Fruit fly (Drosophila melanogaster): ENCODE data around the gene Osi19.

The Osi19 gene

DNA sequence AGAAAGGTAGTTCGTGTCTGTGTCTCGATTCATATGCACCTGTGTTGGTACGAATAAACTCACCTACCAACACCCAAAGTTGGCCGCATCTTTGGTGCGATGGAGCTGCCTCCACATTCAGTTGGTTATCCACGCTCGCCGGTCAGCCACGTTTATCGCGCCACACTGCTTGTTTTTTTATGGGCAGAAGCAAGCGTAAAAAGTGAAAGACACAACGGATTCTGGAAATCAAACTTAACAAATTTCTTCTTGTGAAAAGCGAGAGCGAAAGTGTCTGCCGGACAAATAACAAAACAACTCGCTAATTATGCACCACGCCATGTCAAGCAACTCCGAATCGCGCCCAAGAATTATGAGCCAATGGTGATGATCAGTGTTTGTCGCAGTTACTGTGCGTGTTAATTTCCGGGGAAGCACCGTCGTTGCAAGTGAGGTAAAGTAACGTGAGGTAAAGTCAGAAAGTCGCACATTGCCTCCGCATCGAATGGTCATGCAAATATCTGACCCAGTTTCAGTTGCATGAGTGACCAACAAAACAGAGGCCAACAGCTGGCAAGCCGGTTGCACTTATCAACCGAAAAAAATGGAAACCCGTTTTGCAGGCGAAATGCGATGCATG, 23.4 kb upstream of the Osi19 start, which contains the start of gene Osi17:
TSS of gene Osi17 (plus strand) at position 132 of the 619 bp plus-strand sequence.
- TF ChIP-seq psq (optimal IDR thresholded peaks at IDR 0.05): no peak
- no peak for TF ChIP-seq Myc (optimal IDR thresholded peaks at IDR 0.05)
- TF ChIP-seq Sin3A (optimal IDR thresholded peaks at IDR 0.05): no peak
- no peak for TF ChIP-seq h (optimal IDR thresholded peaks at IDR 0.05)
- TF ChIP-seq ttk (optimal IDR thresholded peaks at IDR 0.05): no peak
- no peak for TF ChIP-seq insv (optimal IDR thresholded peaks at IDR 0.05)

- TF ChIP-seq Myc (optimal IDR thresholded peaks at IDR 0.05): no peak
- TF ChIP-seq psq (optimal IDR thresholded peaks at IDR 0.05): no peak
- TF ChIP-seq insv (optimal IDR thresholded peaks at IDR 0.05): no peak
- TF ChIP-seq h (optimal IDR thresholded peaks at IDR 0.05): no peak
- TF ChIP-seq ttk (optimal IDR thresholded peaks at IDR 0.05): no peak
- TF ChIP-seq Sin3A (optimal IDR thresholded peaks at IDR 0.05): no peak
Measured at dm6 chr3R:6315078-6315477, 20.1 kb upstream of the Osi19 start.

dm6 chr3R:6329774-6330298, 5.3 kb upstream of the Osi19 start, which contains the start of gene Osi18:
Gene Osi18 (plus strand): TSS chr3R:6330248.
- TF ChIP-seq psq (optimal IDR thresholded peaks at IDR 0.05) (no peak), ttk (optimal IDR thresholded peaks at IDR 0.05) (no peak), Myc (optimal IDR thresholded peaks at IDR 0.05) (no peak), h (optimal IDR thresholded peaks at IDR 0.05) (no peak), Sin3A (optimal IDR thresholded peaks at IDR 0.05) (no peak), insv (optimal IDR thresholded peaks at IDR 0.05) (no peak)

DNA sequence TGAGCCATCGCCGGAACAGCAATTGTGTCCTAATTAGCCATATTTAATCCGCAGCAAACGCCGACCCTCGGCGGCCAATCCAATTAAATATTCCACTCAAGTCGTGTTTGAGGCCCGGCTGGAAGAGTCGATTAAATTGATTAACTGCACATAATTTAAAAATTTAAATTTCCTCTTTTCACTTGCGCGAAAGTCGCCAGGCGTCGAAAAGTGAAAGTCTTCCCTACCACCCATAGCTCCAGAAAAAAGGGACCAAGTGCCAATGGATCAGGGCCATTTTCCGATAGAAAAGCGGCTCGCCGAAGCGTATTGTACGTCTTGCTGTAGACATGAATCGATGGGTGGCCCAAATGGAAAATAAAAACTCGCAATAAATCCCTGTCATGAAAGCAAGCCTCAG, 2.2 kb downstream of the Osi19 start:
- TF ChIP-seq Sin3A (optimal IDR thresholded peaks at IDR 0.05): no peak
- no peak for TF ChIP-seq Myc (optimal IDR thresholded peaks at IDR 0.05)
- no peak for TF ChIP-seq h (optimal IDR thresholded peaks at IDR 0.05)
- no peak for TF ChIP-seq psq (optimal IDR thresholded peaks at IDR 0.05)
- no peak for TF ChIP-seq ttk (optimal IDR thresholded peaks at IDR 0.05)
- no peak for TF ChIP-seq insv (optimal IDR thresholded peaks at IDR 0.05)

- no peak for TF ChIP-seq ttk (optimal IDR thresholded peaks at IDR 0.05)
- TF ChIP-seq Sin3A (optimal IDR thresholded peaks at IDR 0.05): no peak
- no peak for TF ChIP-seq insv (optimal IDR thresholded peaks at IDR 0.05)
- TF ChIP-seq psq (optimal IDR thresholded peaks at IDR 0.05): no peak
Measured at dm6 chr3R:6339795-6340194, 4.6 kb downstream of the Osi19 start, which contains the start of gene Osi20. Gene Osi20 (plus strand): TSS chr3R:6340095.

DNA sequence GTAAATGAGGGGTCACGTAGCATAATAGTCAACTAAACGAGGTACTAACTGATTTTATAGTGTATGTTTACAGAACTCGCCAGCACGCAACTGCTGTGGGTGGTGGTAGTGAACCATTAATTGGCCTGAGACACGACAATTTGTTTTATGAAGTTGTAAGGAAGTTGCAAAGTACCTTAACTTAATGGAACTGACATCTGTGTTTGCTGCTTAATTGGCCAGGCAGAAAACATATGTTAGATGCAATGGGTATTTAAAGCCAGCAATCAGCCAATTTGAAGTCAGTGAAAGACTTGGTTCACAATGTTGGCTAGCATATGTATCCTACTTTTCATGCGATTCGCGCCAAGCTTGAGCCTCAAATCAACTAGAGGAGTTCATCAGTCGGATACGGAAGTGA, 6.5 kb downstream of the Osi19 start, which contains the start of gene CG17917:
TSS of gene CG17917 (plus strand) at position 301 of the 400 bp plus-strand sequence.
- TF ChIP-seq psq (optimal IDR thresholded peaks at IDR 0.05) (no peak), Sin3A (optimal IDR thresholded peaks at IDR 0.05) (no peak), Myc (optimal IDR thresholded peaks at IDR 0.05) (no peak), ttk (optimal IDR thresholded peaks at IDR 0.05) (no peak), insv (optimal IDR thresholded peaks at IDR 0.05) (no peak), h (optimal IDR thresholded peaks at IDR 0.05) (no peak)

- TF ChIP-seq Sin3A (optimal IDR thresholded peaks at IDR 0.05) (no peak), psq (optimal IDR thresholded peaks at IDR 0.05) (no peak), Myc (optimal IDR thresholded peaks at IDR 0.05) (no peak), h (optimal IDR thresholded peaks at IDR 0.05) (no peak)
Measured at dm6 chr3R:6342702-6343101, 7.5 kb downstream of the Osi19 start, which contains the start of gene CG10298. Gene CG10298 (plus strand): TSS chr3R:6343002.

- TF ChIP-seq ttk (optimal IDR thresholded peaks at IDR 0.05) (no peak), insv (optimal IDR thresholded peaks at IDR 0.05) (no peak), psq (optimal IDR thresholded peaks at IDR 0.05) (no peak), Myc (optimal IDR thresholded peaks at IDR 0.05) (no peak), Sin3A (optimal IDR thresholded peaks at IDR 0.05) (no peak), h (optimal IDR thresholded peaks at IDR 0.05) (no peak)
Measured at dm6 chr3R:6343396-6344239, 8.5 kb downstream of the Osi19 start, which contains the start of gene CG17919. Gene CG17919 (plus strand): TSS chr3R:6344029.

dm6 chr3R:6345814-6346213, 10.7 kb downstream of the Osi19 start, which contains the start of the genes SmD2 and CG18048:
Gene SmD2 (minus strand): TSS chr3R:6345911.
Gene CG18048 (plus strand): TSS chr3R:6346111.
- TF ChIP-seq insv (optimal IDR thresholded peaks at IDR 0.05) (no peak), psq (optimal IDR thresholded peaks at IDR 0.05) (no peak), Myc (optimal IDR thresholded peaks at IDR 0.05) (no peak), Sin3A (optimal IDR thresholded peaks at IDR 0.05) (no peak), h (optimal IDR thresholded peaks at IDR 0.05) (no peak), ttk (optimal IDR thresholded peaks at IDR 0.05) (no peak)

- TF ChIP-seq Myc (optimal IDR thresholded peaks at IDR 0.05) (no peak), psq (optimal IDR thresholded peaks at IDR 0.05) (no peak), insv (optimal IDR thresholded peaks at IDR 0.05) (no peak), Sin3A (optimal IDR thresholded peaks at IDR 0.05) (no peak), h (optimal IDR thresholded peaks at IDR 0.05) (no peak), ttk (optimal IDR thresholded peaks at IDR 0.05) (no peak)
Measured at dm6 chr3R:6348943-6349342, 13.8 kb downstream of the Osi19 start, which contains the start of gene Hr83. Gene Hr83 (plus strand): TSS chr3R:6349243.

DNA sequence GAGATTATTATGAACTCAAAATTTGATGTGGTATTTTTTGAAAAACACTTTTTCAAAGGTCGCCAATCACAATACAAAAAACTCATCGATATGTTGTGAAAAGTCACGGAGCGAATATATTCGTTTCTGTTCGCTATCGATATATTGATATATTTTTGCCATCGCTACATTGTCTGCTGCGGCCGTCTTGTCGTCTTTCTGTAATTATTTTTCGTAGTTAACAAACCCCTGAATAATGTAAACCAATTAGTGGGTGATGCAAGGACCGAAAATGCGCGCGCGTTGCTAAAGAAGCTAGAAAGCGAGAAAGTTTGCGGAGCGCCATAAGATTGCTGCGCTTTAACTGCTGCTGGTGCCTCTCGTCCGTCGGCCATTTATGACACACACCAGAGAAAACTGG, 15.6 kb downstream of the Osi19 start, which contains the start of gene Pak:
TSS of gene Pak (plus strand) at position 142 of the 400 bp plus-strand sequence.
- TF ChIP-seq insv (optimal IDR thresholded peaks at IDR 0.05) (no peak), ttk (optimal IDR thresholded peaks at IDR 0.05) (no peak)

DNA sequence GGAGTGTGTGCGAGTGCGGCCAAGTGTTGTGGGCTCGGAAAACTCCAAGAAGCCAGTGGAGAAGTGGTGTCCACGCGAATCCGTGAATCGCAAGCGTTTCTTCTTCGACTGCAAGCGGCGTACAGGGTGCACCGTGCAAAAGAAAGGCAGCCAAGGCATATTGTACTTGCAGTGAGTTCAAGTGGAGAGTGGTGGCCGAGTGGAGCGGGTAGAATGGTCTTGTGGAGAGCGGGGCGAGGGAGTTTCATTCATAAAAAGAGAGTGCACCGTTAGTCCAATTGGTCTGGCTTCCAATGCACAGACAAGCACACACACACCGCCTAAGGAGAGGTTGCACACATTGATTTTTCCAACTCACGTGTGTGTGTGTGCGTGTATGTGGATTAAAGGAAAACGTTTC, 16.0 kb downstream of the Osi19 start:
- TF ChIP-seq h (optimal IDR thresholded peaks at IDR 0.05) (no peak), insv (optimal IDR thresholded peaks at IDR 0.05) (no peak), psq (optimal IDR thresholded peaks at IDR 0.05) (no peak), Sin3A (optimal IDR thresholded peaks at IDR 0.05) (no peak), ttk (optimal IDR thresholded peaks at IDR 0.05) (no peak), Myc (optimal IDR thresholded peaks at IDR 0.05) (no peak)
